Fruit fly (Drosophila melanogaster) whole organism, prepupa: ENCODE results near the gene Frl.
A peak's percentile ranks its signal among the peaks of the same experiment; 100 is the strongest.

Experiments used
- Blimp-1 ChIP-seq: fragments of 200-800 bp; sonication (Bioruptor generic); optimal IDR thresholded peaks from 3 replicates; lab custom pipeline; 2017; ENCODE audit warnings: missing biosample characterization, missing genetic modification characterization, mild to moderate bottlenecking, moderate library complexity, missing genetic modification reagents
- CG11294 ChIP-seq: fragments of 200-800 bp; sonication (Bioruptor generic); IDR thresholded peaks from 2 replicates; pipeline ENCODE4 v1.3.6; 2022; ENCODE audit warnings: missing biosample characterization, missing genetic modification characterization
- CG3032 ChIP-seq: fragments of 200-800 bp; optimal IDR thresholded peaks from 2 replicates; lab custom pipeline; 2019; ENCODE audit warnings: missing biosample characterization, mild to moderate bottlenecking, missing genetic modification characterization, moderate library complexity
- CG31627 ChIP-seq: fragments of 200-800 bp; sonication (Bioruptor generic); optimal IDR thresholded peaks from 3 replicates; lab custom pipeline; 2016; ENCODE audit warnings: missing biosample characterization, missing genetic modification characterization
- CG34406 ChIP-seq: fragments of 200-800 bp; sonication (Bioruptor generic); optimal IDR thresholded peaks from 3 replicates; lab custom pipeline; 2016; ENCODE audit warnings: missing biosample characterization, missing genetic modification characterization
- CG4318 ChIP-seq: fragments of 200-800 bp; sonication (Bioruptor generic); optimal IDR thresholded peaks from 3 replicates; lab custom pipeline; 2017; ENCODE audit warnings: missing biosample characterization, mild to moderate bottlenecking, missing genetic modification characterization
- CG6163 ChIP-seq: fragments of 200-800 bp; sonication (Bioruptor generic); IDR thresholded peaks from 3 replicates; pipeline ENCODE4 v1.3.6; 2022; ENCODE audit warnings: missing biosample characterization, missing genetic modification characterization
- CG6276 ChIP-seq: fragments of 200-800 bp; sonication (Bioruptor generic); optimal IDR thresholded peaks from 2 replicates; lab custom pipeline; 2017; ENCODE audit warnings: missing biosample characterization, mild to moderate bottlenecking, missing genetic modification characterization
- CG6792 ChIP-seq: fragments of 200-800 bp; sonication (Bioruptor generic); optimal IDR thresholded peaks from 3 replicates; lab custom pipeline; 2016; ENCODE audit warnings: missing biosample characterization, missing genetic modification characterization
- CG7368 ChIP-seq: fragments of 200-800 bp; sonication (Bioruptor generic); optimal IDR thresholded peaks from 3 replicates; lab custom pipeline; 2016; ENCODE audit warnings: missing biosample characterization, missing genetic modification characterization
- CG8632 ChIP-seq: fragments of 200-800 bp; sonication (Bioruptor generic); optimal IDR thresholded peaks from 3 replicates; lab custom pipeline; 2016; ENCODE audit warnings: missing biosample characterization, missing genetic modification characterization
- Eip75B ChIP-seq: fragments of 200-800 bp; sonication (Bioruptor generic); optimal IDR thresholded peaks from 3 replicates; lab custom pipeline; 2016; ENCODE audit warnings: missing biosample characterization, missing genetic modification characterization
- Eip78C ChIP-seq: fragments of 200-800 bp; sonication (Bioruptor generic); peaks from one replicate; lab custom pipeline; 2016; ENCODE audit warnings: missing biosample characterization, missing genetic modification characterization
- Ets21C ChIP-seq: fragments of 200-800 bp; sonication (Bioruptor generic); optimal IDR thresholded peaks from 3 replicates; lab custom pipeline; 2016; ENCODE audit warnings: missing biosample characterization, missing genetic modification characterization
- Ets96B ChIP-seq: fragments of 200-800 bp; optimal IDR thresholded peaks from 2 replicates; lab custom pipeline; 2019; ENCODE audit warnings: missing biosample characterization, mild to moderate bottlenecking, missing genetic modification characterization, moderate library complexity
- Gug ChIP-seq: fragments of 200-800 bp; sonication (Bioruptor generic); IDR thresholded peaks from 2 replicates; pipeline ENCODE4 v1.3.6; 2022; ENCODE audit warnings: missing biosample characterization, missing genetic modification characterization
- Hr39 ChIP-seq: fragments of 200-800 bp; sonication (Bioruptor generic); optimal IDR thresholded peaks from 2 replicates; lab custom pipeline; 2016; ENCODE audit warnings: missing biosample characterization, missing genetic modification characterization
- Lpt ChIP-seq: fragments of 200-800 bp; sonication (Bioruptor generic); optimal IDR thresholded peaks from 3 replicates; lab custom pipeline; 2016; ENCODE audit warnings: missing biosample characterization, missing genetic modification characterization
- Met ChIP-seq: fragments of 200-800 bp; sonication (Bioruptor generic); optimal IDR thresholded peaks from 3 replicates; lab custom pipeline; 2016; ENCODE audit warnings: missing biosample characterization, missing genetic modification characterization
- Smox ChIP-seq: fragments of 200-800 bp; sonication (Bioruptor generic); optimal IDR thresholded peaks from 3 replicates; lab custom pipeline; 2016; ENCODE audit warnings: missing biosample characterization, missing genetic modification characterization
- Sox14 ChIP-seq: fragments of 200-800 bp; sonication (Bioruptor generic); optimal IDR thresholded peaks from 3 replicates; lab custom pipeline; 2016; ENCODE audit warnings: missing biosample characterization, missing genetic modification characterization
- achi ChIP-seq: fragments of 200-800 bp; sonication (Bioruptor generic); optimal IDR thresholded peaks from 3 replicates; lab custom pipeline; 2016; ENCODE audit warnings: missing biosample characterization, missing genetic modification characterization
- dsx ChIP-seq: fragments of 200-800 bp; optimal IDR thresholded peaks from 3 replicates; lab custom pipeline; 2019; ENCODE audit warnings: missing biosample characterization, mild to moderate bottlenecking, missing genetic modification characterization, moderate library complexity; ENCODE audit not compliant: poor library complexity, severe bottlenecking
- fkh ChIP-seq: fragments of 200-800 bp; sonication (Bioruptor generic); optimal IDR thresholded peaks from 3 replicates; lab custom pipeline; 2017; ENCODE audit warnings: missing biosample characterization, mild to moderate bottlenecking, missing genetic modification characterization, moderate library complexity
- lz ChIP-seq: fragments of 200-800 bp; sonication (Bioruptor generic); optimal IDR thresholded peaks from 3 replicates; lab custom pipeline; 2016; ENCODE audit warnings: missing biosample characterization, missing genetic modification characterization
- svp ChIP-seq: fragments of 200-800 bp; sonication (Bioruptor generic); peaks from one replicate; lab custom pipeline; 2016; ENCODE audit warnings: missing biosample characterization, missing genetic modification characterization
- topi ChIP-seq: fragments of 200-800 bp; sonication (Bioruptor generic); optimal IDR thresholded peaks from 3 replicates; lab custom pipeline; 2016; ENCODE audit warnings: missing biosample characterization, missing genetic modification characterization

Gene Frl

DNA sequence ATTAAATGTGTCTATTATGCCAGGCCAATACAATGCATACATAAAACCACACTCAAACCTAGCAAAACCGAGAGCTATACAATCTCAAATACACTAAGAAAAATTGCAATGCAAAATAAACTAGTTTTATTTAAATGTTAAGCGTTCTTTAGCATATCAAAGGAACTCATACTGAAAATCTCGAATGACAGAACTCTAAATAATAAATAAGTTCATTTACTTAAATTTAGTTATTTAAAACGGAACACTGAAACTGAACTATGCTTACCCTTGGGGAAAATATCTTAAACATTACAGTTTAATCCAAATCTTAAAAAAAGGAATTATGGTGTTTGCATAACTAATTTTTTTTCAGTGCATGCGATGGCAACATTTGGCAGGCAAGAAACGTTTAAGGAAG lies 33.2 kb downstream of the Frl start:
- peak; percentile 62 for TF ChIP-seq svp (GFP tag; lab: Kevin White, UChicago)
- TF ChIP-seq CG34406 (GFP tag; lab: Kevin White, UChicago), result no peak
- TF ChIP-seq Met (GFP tag; lab: Kevin White, UChicago), result peak; percentile 5
- TF ChIP-seq dsx (GFP tag; lab: Kevin White, UChicago), result no peak
- peak; percentile 39 for TF ChIP-seq Eip78C
- TF ChIP-seq Gug, result no peak

DNA sequence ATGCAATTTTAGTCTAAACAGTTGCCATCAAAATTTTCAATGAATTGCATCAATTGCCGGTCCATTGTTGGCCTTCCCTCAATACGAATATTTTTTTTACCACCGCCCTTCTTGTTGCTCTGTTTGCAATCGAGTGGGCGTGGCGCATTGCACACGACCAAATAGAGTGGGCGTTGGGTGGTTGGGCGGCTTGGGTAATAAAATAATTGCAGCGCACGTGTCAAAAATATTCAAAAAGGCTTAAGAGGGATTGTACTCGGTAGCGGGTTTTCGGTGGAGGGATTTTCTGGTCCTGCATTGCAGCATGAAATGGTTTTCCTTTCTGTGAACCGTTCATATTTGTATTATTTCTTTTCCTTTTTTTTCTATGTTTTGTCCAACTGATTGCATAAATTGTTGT lies 36.0 kb downstream of the Frl start:
- no peak for TF ChIP-seq dsx (GFP tag; lab: Kevin White, UChicago)
- no peak for TF ChIP-seq Blimp-1
- TF ChIP-seq fkh (GFP tag; lab: Kevin White, UChicago), result no peak
- TF ChIP-seq Ets21C (GFP tag; lab: Kevin White, UChicago), result no peak
- TF ChIP-seq CG34406 (GFP tag; lab: Kevin White, UChicago), result no peak
- TF ChIP-seq CG7368 (GFP tag; lab: Kevin White, UChicago), result no peak
- no peak for TF ChIP-seq CG6276 (GFP tag; lab: Kevin White, UChicago)
- TF ChIP-seq, all 60 proteins: peak for 0

- TF ChIP-seq Smox (no peak), lz (GFP tag; lab: Kevin White, UChicago) (no peak), CG6163 (GFP tag; lab: Robert Waterston, UW) (no peak), Ets96B (tag; lab: Kevin White, UChicago) (no peak), Sox14 (no peak), achi (no peak), CG8632 (GFP tag; lab: Kevin White, UChicago) (no peak), Hr39 (no peak), topi (GFP tag; lab: Kevin White, UChicago) (no peak), CG34406 (GFP tag; lab: Kevin White, UChicago) (no peak), Lpt (GFP tag; lab: Kevin White, UChicago) (no peak), CG3032 (tag; lab: Kevin White, UChicago) (no peak), CG11294 (no peak), Blimp-1 (no peak), CG4318 (GFP tag; lab: Kevin White, UChicago) (no peak)
Measured at dm6 chr3L:14089516-14089915, 36.5 kb downstream of the Frl start.

- peak; percentile 99 for TF ChIP-seq svp (GFP tag; lab: Kevin White, UChicago)
- TF ChIP-seq CG6792 (GFP tag; lab: Kevin White, UChicago), result no peak
Measured at dm6 chr3L:14097941-14098545, 45.0 kb downstream of the Frl start, which contains the start of gene Fbp1. Gene Fbp1, minus strand, starts transcription at chr3L:14098053.

dm6 chr3L:14100058-14100457 lies 47.0 kb downstream of the Frl start:
- TF ChIP-seq Eip75B (no peak), svp (GFP tag; lab: Kevin White, UChicago) (peak; percentile 97)
- TF ChIP-seq, all 60 proteins: peak for 1

DNA sequence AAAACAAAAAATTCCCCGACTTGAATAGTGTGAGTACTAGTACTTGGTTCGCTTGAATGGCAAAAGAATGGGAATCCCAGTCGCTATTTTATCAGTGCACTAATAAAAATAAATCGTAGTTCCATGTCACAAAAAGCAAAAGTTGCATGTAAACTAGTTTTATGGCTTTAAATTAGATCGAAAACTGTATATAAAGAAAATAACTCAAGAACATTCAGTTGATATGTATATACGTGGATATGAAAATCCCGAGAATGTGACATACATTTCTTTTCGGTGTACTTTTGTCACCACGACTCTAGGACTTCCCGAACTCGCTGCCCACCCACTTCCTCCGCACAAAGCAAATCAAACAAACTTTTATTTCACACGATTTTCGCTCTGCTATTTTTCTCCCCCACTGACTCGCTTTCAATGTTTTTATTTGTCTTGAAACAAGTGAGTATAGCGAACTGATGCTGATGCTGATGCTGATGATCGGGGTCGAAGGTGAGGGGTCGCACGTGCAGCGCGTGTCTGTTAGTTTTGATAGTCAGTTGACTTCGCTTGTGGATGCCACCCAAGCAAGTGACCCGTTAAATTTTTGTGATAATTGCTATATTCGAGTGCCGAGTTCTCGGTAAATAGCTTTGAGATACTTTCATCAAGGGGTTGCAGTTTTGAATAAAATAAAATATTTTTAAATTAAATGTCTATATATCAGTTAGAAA lies 48.6 kb downstream of the Frl start:
- peak; percentile 58 for TF ChIP-seq svp (GFP tag; lab: Kevin White, UChicago)
- TF ChIP-seq CG6792 (GFP tag; lab: Kevin White, UChicago), result no peak
- TF ChIP-seq, all 60 proteins: peak for 1

dm6 chr3L:14104988-14105387 lies 52.0 kb downstream of the Frl start:
- TF ChIP-seq fkh (GFP tag; lab: Kevin White, UChicago) (peak; percentile 40), CG31627 (no peak)
- TF ChIP-seq, all 60 proteins: peak for 1
